Fruit fly (Drosophila melanogaster) S2 (cell line): ENCODE data around the gene CG43739.

ENCODE experiments used
- CG8478 ChIP-seq: fragments of >200 bp; optimal IDR thresholded peaks from 2 replicates; lab custom pipeline; 2018
- CTCF ChIP-seq, 2 experiments: fragments of >200 bp; optimal IDR thresholded peaks; 2 replicates each; lab custom pipeline; 2018

dm6 chr2L:20935338-20936060, 16.8 kb upstream of the CG43739 start:
- TF ChIP-seq CTCF (optimal IDR thresholded peaks at IDR 0.05; lab: Kevin White, UChicago): no peak
- no peak for TF ChIP-seq CG8478
